Fruit fly (Drosophila melanogaster) whole organism, embryonic: ENCODE data around the gene CG11891.
A peak's percentile ranks its signal among the peaks of the same experiment; 100 is the strongest.

Experiments used
- BtbVII ChIP-seq: fragments of 200-800 bp; sonication (Bioruptor generic); optimal IDR thresholded peaks from 3 replicates; lab custom pipeline; 2017; ENCODE audit warnings: missing biosample characterization, mild to moderate bottlenecking, missing genetic modification characterization
- CG10147 ChIP-seq: fragments of 200-800 bp; sonication (Bioruptor generic); optimal IDR thresholded peaks from 2 replicates; lab custom pipeline; 2019; ENCODE audit warnings: missing biosample characterization, mild to moderate bottlenecking, missing genetic modification characterization, moderate library complexity
- CG11504 ChIP-seq: fragments of 200-800 bp; sonication (Bioruptor generic); optimal IDR thresholded peaks from 3 replicates; lab custom pipeline; 2019; ENCODE audit warnings: missing biosample characterization, mild to moderate bottlenecking, missing genetic modification characterization, moderate library complexity
- CG12071 ChIP-seq: fragments of 200-800 bp; sonication (Bioruptor generic); optimal IDR thresholded peaks from 3 replicates; lab custom pipeline; 2018; ENCODE audit warnings: missing biosample characterization, mild to moderate bottlenecking, missing genetic modification characterization
- CG12219 ChIP-seq: fragments of 200-800 bp; sonication (Bioruptor generic); optimal IDR thresholded peaks from 3 replicates; lab custom pipeline; 2018; ENCODE audit warnings: missing biosample characterization, mild to moderate bottlenecking, missing genetic modification characterization
- CG12299 ChIP-seq: fragments of 200-800 bp; sonication (Bioruptor generic); optimal IDR thresholded peaks from 2 replicates; lab custom pipeline; 2018; ENCODE audit warnings: missing biosample characterization, mild to moderate bottlenecking, missing genetic modification characterization
- CG12391 ChIP-seq: fragments of 200-800 bp; sonication (Bioruptor generic); optimal IDR thresholded peaks from 3 replicates; lab custom pipeline; 2018; ENCODE audit warnings: missing biosample characterization, mild to moderate bottlenecking, missing genetic modification characterization, moderate library complexity
- CG12769 ChIP-seq: fragments of 200-800 bp; sonication (Bioruptor generic); optimal IDR thresholded peaks from 2 replicates; lab custom pipeline; 2019; ENCODE audit warnings: missing biosample characterization, mild to moderate bottlenecking, missing genetic modification characterization, moderate library complexity
- CG13287 ChIP-seq: fragments of 200-800 bp; sonication (Bioruptor generic); IDR thresholded peaks from 2 replicates; pipeline ENCODE4 v1.3.6; 2022; ENCODE audit warnings: missing biosample characterization, missing genetic modification characterization; ENCODE audit not compliant: partially characterized antibody
- CG13424 ChIP-seq: fragments of 200-800 bp; sonication (Bioruptor generic); optimal IDR thresholded peaks from 2 replicates; lab custom pipeline; 2019; ENCODE audit warnings: missing biosample characterization, mild to moderate bottlenecking, missing genetic modification characterization, moderate library complexity
- CG15269 ChIP-seq: fragments of 200-800 bp; sonication (Bioruptor generic); optimal IDR thresholded peaks from 2 replicates; lab custom pipeline; 2018; ENCODE audit warnings: missing biosample characterization, mild to moderate bottlenecking, missing genetic modification characterization, moderate library complexity
- CG15514 ChIP-seq: fragments of 200-800 bp; sonication (Bioruptor generic); optimal IDR thresholded peaks from 3 replicates; lab custom pipeline; 2017; ENCODE audit warnings: missing biosample characterization, missing genetic modification characterization, mild to moderate bottlenecking, moderate library complexity, missing genetic modification reagents
- CG15601 ChIP-seq: fragments of 200-800 bp; sonication (Bioruptor generic); optimal IDR thresholded peaks from 3 replicates; lab custom pipeline; 2019; ENCODE audit warnings: missing biosample characterization, mild to moderate bottlenecking, missing genetic modification characterization, moderate library complexity
- CG17568 ChIP-seq: fragments of 200-800 bp; sonication (Bioruptor generic); optimal IDR thresholded peaks from 2 replicates; lab custom pipeline; 2018; ENCODE audit warnings: missing biosample characterization, mild to moderate bottlenecking, missing genetic modification characterization, moderate library complexity
- CG18599 ChIP-seq: fragments of 200-800 bp; sonication (Bioruptor generic); optimal IDR thresholded peaks from 3 replicates; lab custom pipeline; 2017; ENCODE audit warnings: missing biosample characterization, missing genetic modification characterization, mild to moderate bottlenecking, moderate library complexity, missing genetic modification reagents
- CG32532 ChIP-seq: fragments of 200-800 bp; sonication (Bioruptor generic); IDR thresholded peaks from 2 replicates; pipeline ENCODE4 v1.3.6; 2022; ENCODE audit warnings: missing biosample characterization, missing genetic modification characterization
- CG32767 ChIP-seq: fragments of 200-800 bp; sonication (Bioruptor generic); IDR thresholded peaks from 2 replicates; pipeline ENCODE4 v1.3.6; 2022; ENCODE audit warnings: missing biosample characterization, missing genetic modification characterization
- CG32772 ChIP-seq: fragments of 200-800 bp; sonication (Bioruptor generic); IDR thresholded peaks from 2 replicates; pipeline ENCODE4 v1.3.6; 2022; ENCODE audit warnings: missing biosample characterization, missing genetic modification characterization
- CG3281 ChIP-seq: fragments of 200-800 bp; sonication (Bioruptor generic); optimal IDR thresholded peaks from 3 replicates; lab custom pipeline; 2017; ENCODE audit warnings: missing biosample characterization, mild to moderate bottlenecking, missing genetic modification characterization
- CG3995 ChIP-seq: fragments of 200-800 bp; sonication (Bioruptor generic); optimal IDR thresholded peaks from 3 replicates; lab custom pipeline; 2016; ENCODE audit warnings: missing biosample characterization, missing genetic modification characterization
- CG4730 ChIP-seq: fragments of 200-800 bp; sonication (Bioruptor generic); IDR thresholded peaks from 2 replicates; pipeline ENCODE4 v1.3.6; 2022; ENCODE audit warnings: missing biosample characterization, missing genetic modification characterization
- CG6765 ChIP-seq: fragments of 200-800 bp; sonication (Bioruptor generic); optimal IDR thresholded peaks from 3 replicates; lab custom pipeline; 2017; ENCODE audit warnings: missing biosample characterization, mild to moderate bottlenecking, missing genetic modification characterization
- CG6854 ChIP-seq: fragments of 200-800 bp; sonication (Bioruptor generic); optimal IDR thresholded peaks from 3 replicates; lab custom pipeline; 2017; ENCODE audit warnings: missing biosample characterization, mild to moderate bottlenecking, missing genetic modification characterization
- Hand ChIP-seq: fragments of 200-800 bp; sonication (Bioruptor generic); optimal IDR thresholded peaks from 2 replicates; lab custom pipeline; 2017; ENCODE audit warnings: mild to moderate bottlenecking, missing biosample characterization, missing genetic modification reagents, missing genetic modification characterization
- Hmr ChIP-seq: fragments of 200-800 bp; sonication (Bioruptor generic); optimal IDR thresholded peaks from 3 replicates; lab custom pipeline; 2017; ENCODE audit warnings: mild to moderate bottlenecking, missing biosample characterization, missing genetic modification reagents, missing genetic modification characterization
- Jarid2 ChIP-seq: fragments of 200-800 bp; sonication (Bioruptor generic); optimal IDR thresholded peaks from 3 replicates; lab custom pipeline; 2017; ENCODE audit warnings: mild to moderate bottlenecking, missing biosample characterization, missing genetic modification reagents, missing genetic modification characterization
- Myb ChIP-seq: fragments of 200-800 bp; sonication (Bioruptor generic); optimal IDR thresholded peaks from 2 replicates; lab custom pipeline; 2016; ENCODE audit warnings: missing biosample characterization, missing genetic modification characterization
- PHDP ChIP-seq: fragments of 200-800 bp; sonication (Bioruptor generic); optimal IDR thresholded peaks from 3 replicates; lab custom pipeline; 2018; ENCODE audit warnings: missing biosample characterization, mild to moderate bottlenecking, missing genetic modification characterization, moderate library complexity
- Vsx1 ChIP-seq: fragments of 200-800 bp; sonication (Bioruptor generic); optimal IDR thresholded peaks from 2 replicates; lab custom pipeline; 2017; ENCODE audit warnings: missing biosample characterization, mild to moderate bottlenecking, missing genetic modification characterization, missing genetic modification reagents
- Xbp1 ChIP-seq: fragments of 200-800 bp; sonication (Bioruptor generic); optimal IDR thresholded peaks from 3 replicates; lab custom pipeline; 2016; ENCODE audit warnings: missing biosample characterization, mild to moderate bottlenecking, missing genetic modification characterization
- YL-1 ChIP-seq: fragments of 200-800 bp; sonication (Bioruptor generic); optimal IDR thresholded peaks from 3 replicates; lab custom pipeline; 2017; ENCODE audit warnings: missing biosample characterization, mild to moderate bottlenecking, missing genetic modification characterization
- caup ChIP-seq: fragments of 200-800 bp; sonication (Bioruptor generic); optimal IDR thresholded peaks from 3 replicates; lab custom pipeline; 2017; ENCODE audit warnings: missing biosample characterization, mild to moderate bottlenecking, missing genetic modification characterization, moderate library complexity; ENCODE audit not compliant: severe bottlenecking
- chinmo ChIP-seq: fragments of 200-800 bp; sonication (Bioruptor generic); IDR thresholded peaks from 4 replicates; pipeline ENCODE4 v1.3.6; 2022; ENCODE audit warnings: missing biosample characterization, missing genetic modification characterization; ENCODE audit not compliant: partially characterized antibody
- ci ChIP-seq: fragments of 200-800 bp; sonication (Bioruptor generic); IDR thresholded peaks from 3 replicates; pipeline ENCODE4 v1.3.6; 2022; ENCODE audit warnings: missing biosample characterization, missing genetic modification characterization
- corto ChIP-seq: fragments of 200-800 bp; sonication (Bioruptor generic); optimal IDR thresholded peaks from 2 replicates; lab custom pipeline; 2016; ENCODE audit warnings: missing biosample characterization, mild to moderate bottlenecking, missing genetic modification characterization, moderate library complexity
- crp ChIP-seq, 2 experiments: fragments of 200-800 bp; sonication (Bioruptor generic); optimal IDR thresholded peaks; 2 replicates in 1 of 2; 3 replicates in 1 of 2; lab custom pipeline; 2017; ENCODE audit warnings: missing biosample characterization in 2 of 2, missing genetic modification characterization in 2 of 2, mild to moderate bottlenecking in 1 of 2, moderate library complexity in 1 of 2
- cwo ChIP-seq: fragments of 200-800 bp; sonication (Bioruptor generic); optimal IDR thresholded peaks from 3 replicates; lab custom pipeline; 2017; ENCODE audit warnings: missing biosample characterization, missing genetic modification characterization, mild to moderate bottlenecking, moderate library complexity, missing genetic modification reagents
- en ChIP-seq: fragments of 200-800 bp; sonication (Bioruptor generic); optimal IDR thresholded peaks from 2 replicates; lab custom pipeline; 2016; ENCODE audit warnings: missing biosample characterization, missing genetic modification characterization
- eve ChIP-seq, 2 experiments: fragments of >200 bp; optimal IDR thresholded peaks; 2 replicates each; lab custom pipeline; 2017; ENCODE audit warnings: missing biosample characterization in 2 of 2, missing genetic modification characterization in 2 of 2
- exex ChIP-seq: fragments of 200-800 bp; sonication (Bioruptor generic); optimal IDR thresholded peaks from 4 replicates; lab custom pipeline; 2018; ENCODE audit warnings: missing biosample characterization, mild to moderate bottlenecking, missing genetic modification characterization, moderate library complexity
- grau ChIP-seq: fragments of 200-800 bp; optimal IDR thresholded peaks from 3 replicates; lab custom pipeline; 2019; ENCODE audit warnings: missing biosample characterization, mild to moderate bottlenecking, missing genetic modification characterization, moderate library complexity
- lab ChIP-seq: fragments of 200-800 bp; sonication (Bioruptor generic); optimal IDR thresholded peaks from 3 replicates; lab custom pipeline; 2017; ENCODE audit warnings: missing biosample characterization, missing genetic modification characterization, mild to moderate bottlenecking, moderate library complexity, missing genetic modification reagents
- nau ChIP-seq: fragments of 200-800 bp; sonication (Bioruptor generic); optimal IDR thresholded peaks from 3 replicates; lab custom pipeline; 2017; ENCODE audit warnings: missing biosample characterization, mild to moderate bottlenecking, missing genetic modification characterization, missing genetic modification reagents
- salm ChIP-seq: fragments of 200-800 bp; sonication (Bioruptor generic); optimal IDR thresholded peaks from 2 replicates; lab custom pipeline; 2018; ENCODE audit warnings: missing biosample characterization, mild to moderate bottlenecking, missing genetic modification characterization
- sd ChIP-seq: fragments of 200-800 bp; sonication (Bioruptor generic); optimal IDR thresholded peaks from 3 replicates; lab custom pipeline; 2018; ENCODE audit warnings: missing biosample characterization, mild to moderate bottlenecking, missing genetic modification characterization, moderate library complexity
- sens ChIP-seq: fragments of 200-800 bp; sonication (Bioruptor generic); peaks from one replicate; lab custom pipeline; 2016; ENCODE audit warnings: missing biosample characterization, missing genetic modification characterization
- sug ChIP-seq: fragments of 200-800 bp; optimal IDR thresholded peaks from 2 replicates; lab custom pipeline; 2019; ENCODE audit warnings: missing biosample characterization, mild to moderate bottlenecking, missing genetic modification characterization, moderate library complexity
- trem ChIP-seq: fragments of 200-800 bp; optimal IDR thresholded peaks from 3 replicates; lab custom pipeline; 2019; ENCODE audit warnings: missing biosample characterization, mild to moderate bottlenecking, missing genetic modification characterization, moderate library complexity

The CG11891 gene

DNA sequence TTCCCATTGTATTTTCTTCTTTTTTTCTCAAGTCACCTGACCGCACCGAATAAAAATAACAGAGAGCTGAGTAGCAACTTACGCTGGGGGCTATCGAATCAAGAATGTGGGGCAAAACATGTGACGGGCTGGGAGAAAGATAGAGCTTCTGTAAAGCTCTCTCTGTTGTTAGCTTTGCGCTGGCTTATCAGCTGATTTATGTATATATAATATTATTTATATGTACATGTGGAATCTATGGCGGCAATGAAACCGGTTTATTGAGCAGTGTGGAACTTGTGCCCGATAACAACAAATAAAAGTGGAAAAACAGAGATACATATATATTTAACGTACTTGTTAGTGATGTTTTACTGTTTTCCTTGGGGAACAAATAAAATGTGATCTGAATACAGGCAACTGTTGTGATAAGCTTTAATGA is 22.9 kb downstream of the CG11891 start, which contains the start of gene CG31098 (continued):
- peak; percentile 48 for TF ChIP-seq salm
- no peak for TF ChIP-seq Xbp1 (GFP tag; lab: Kevin White, UChicago)
- TF ChIP-seq Jarid2 = peak; percentile 63
- peak; percentile 0 for TF ChIP-seq YL-1 (GFP tag; lab: Kevin White, UChicago)
- TF ChIP-seq PHDP (tag; lab: Kevin White, UChicago) = peak; percentile 60
- peak; percentile 66 for TF ChIP-seq BtbVII (GFP tag; lab: Kevin White, UChicago)
- TF ChIP-seq CG18599 (GFP tag; lab: Kevin White, UChicago) = peak; percentile 48
- TF ChIP-seq eve (GFP tag; optimal IDR thresholded peaks at IDR 0.05; lab: Kevin White, UChicago) = peak in 1 of 2 experiments; percentile 18
- peak; percentile 95 for TF ChIP-seq sd
- peak; percentile 48 for TF ChIP-seq lab (GFP tag; lab: Kevin White, UChicago)
- peak; percentile 20 for TF ChIP-seq sens (GFP tag; lab: Kevin White, UChicago)
- peak; percentile 35 for TF ChIP-seq Vsx1
- TF ChIP-seq Hmr (GFP tag; lab: Kevin White, UChicago) = peak; percentile 35
- TF ChIP-seq en (GFP tag; lab: Kevin White, UChicago) = no peak
- TF ChIP-seq CG12299 (tag; lab: Kevin White, UChicago) = peak; percentile 35
- TF ChIP-seq CG10147 (GFP tag; lab: Kevin White, UChicago) = peak; percentile 11
- TF ChIP-seq sug (tag; lab: Kevin White, UChicago) = peak; percentile 90
- peak; percentile 52 for TF ChIP-seq CG12071 (GFP tag; lab: Kevin White, UChicago)
- TF ChIP-seq CG15269 (tag; lab: Kevin White, UChicago) = peak; percentile 50
- no peak for TF ChIP-seq trem (tag; lab: Kevin White, UChicago)
- peak; percentile 14 for TF ChIP-seq Hand (GFP tag; lab: Kevin White, UChicago)
- peak; percentile 22; the same call in 1 of the 3 replicates for TF ChIP-seq ci (GFP tag; lab: Robert Waterston, UW)
- peak; percentile 84 for TF ChIP-seq grau (tag; lab: Kevin White, UChicago)
- peak; percentile 53 for TF ChIP-seq CG3281
- TF ChIP-seq nau = no peak
- peak; percentile 63 for TF ChIP-seq CG17568 (GFP tag; lab: Kevin White, UChicago)
- TF ChIP-seq CG15601 (tag; lab: Kevin White, UChicago) = peak; percentile 0
- TF ChIP-seq CG13287 (GFP tag; lab: Robert Waterston, UW) = peak; percentile 63; the same call in 1 of the 2 replicates
- TF ChIP-seq corto (GFP tag; lab: Kevin White, UChicago) = peak; percentile 61
- no peak for TF ChIP-seq CG32772 (GFP tag; lab: Robert Waterston, UW)
- peak; percentile 26; the same call in 1 of the 2 replicates for TF ChIP-seq CG32532 (GFP tag; lab: Robert Waterston, UW)
- TF ChIP-seq CG13424 (tag; lab: Kevin White, UChicago) = peak; percentile 12
- peak; percentile 62 for TF ChIP-seq cwo (GFP tag; lab: Kevin White, UChicago)
- TF ChIP-seq CG4730 (GFP tag; lab: Robert Waterston, UW) = no peak
- TF ChIP-seq caup (GFP tag; lab: Kevin White, UChicago) = peak; percentile 39
- TF ChIP-seq CG11504 (tag; lab: Kevin White, UChicago) = no peak
- peak; percentile 52 for TF ChIP-seq CG6765 (GFP tag; lab: Kevin White, UChicago)
- peak; percentile 81; the same call in 2 of the 4 replicates for TF ChIP-seq chinmo (GFP tag; lab: Robert Waterston, UW)
- TF ChIP-seq exex (tag; lab: Kevin White, UChicago) = peak; percentile 49
- peak in 1 of 2 experiments; percentile 71 for TF ChIP-seq crp (GFP tag; optimal IDR thresholded peaks at IDR 0.05; lab: Kevin White, UChicago)
- TF ChIP-seq CG15514 (GFP tag; lab: Kevin White, UChicago) = peak; percentile 58
- peak; percentile 39 for TF ChIP-seq CG12769 (tag; lab: Kevin White, UChicago)
- TF ChIP-seq CG32767 (GFP tag; lab: Robert Waterston, UW) = peak; percentile 78
- peak; percentile 2 for TF ChIP-seq CG12219 (GFP tag; lab: Kevin White, UChicago)
- no peak for TF ChIP-seq CG12391
- TF ChIP-seq Myb (GFP tag; lab: Kevin White, UChicago) = no peak
- peak; percentile 72 for TF ChIP-seq CG3995 (GFP tag; lab: Kevin White, UChicago)
- TF ChIP-seq CG6854 (GFP tag; lab: Kevin White, UChicago) = peak; percentile 41
